Fruit fly (Drosophila melanogaster) whole organism, adult: Measurements from ENCODE around the gene daw.

Source experiments
- CG12768 ChIP-seq: fragments of 200-800 bp; sonication (Bioruptor generic); optimal IDR thresholded peaks from 2 replicates; lab custom pipeline; 2017; ENCODE audit warnings: missing biosample characterization, missing genetic modification characterization, mild to moderate bottlenecking, moderate library complexity, missing genetic modification reagents
- CG7045 ChIP-seq: fragments of 200-800 bp; sonication (Bioruptor generic); optimal IDR thresholded peaks from 2 replicates; lab custom pipeline; 2017; ENCODE audit warnings: missing biosample characterization, mild to moderate bottlenecking, missing genetic modification characterization
- cnc ChIP-seq, 2 experiments: fragments of >200 bp; optimal IDR thresholded peaks; 2 replicates each; lab custom pipeline; 2017

DNA sequence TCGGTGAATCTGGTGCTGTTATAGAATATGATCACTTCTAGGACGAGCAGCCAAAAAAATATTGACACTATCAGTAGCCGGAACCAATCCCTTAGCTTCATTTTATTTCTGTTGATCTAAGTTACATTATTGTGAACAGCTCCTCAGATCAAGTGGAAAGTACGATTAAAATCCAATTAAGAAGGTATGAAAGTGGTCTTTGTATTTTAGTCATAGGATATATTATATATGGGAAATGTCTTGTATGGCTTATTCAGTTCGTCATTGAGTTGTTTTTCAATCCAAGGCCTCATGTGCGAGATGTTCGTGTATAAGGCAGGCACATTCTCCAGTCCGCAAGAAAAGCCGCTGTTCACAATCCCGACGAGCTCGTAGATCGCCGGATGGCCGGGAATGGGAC is 39.4 kb downstream of the daw start, which contains the start of gene CG18558:
- TF ChIP-seq CG7045 (GFP tag; lab: Kevin White, UChicago) (no peak), cnc (optimal IDR thresholded peaks at IDR 0.05; lab: Kevin White, UChicago) (no peak), CG12768 (GFP tag; lab: Kevin White, UChicago) (no peak)
